Fruit fly (Drosophila melanogaster): ENCODE data around the gene CG42554.
"Not testable (repeated sequence)": the region's sequence is repeated elsewhere in the genome, so short reads cannot be mapped to it uniquely, and the experiment has no call there.

CG42554 gene

DNA sequence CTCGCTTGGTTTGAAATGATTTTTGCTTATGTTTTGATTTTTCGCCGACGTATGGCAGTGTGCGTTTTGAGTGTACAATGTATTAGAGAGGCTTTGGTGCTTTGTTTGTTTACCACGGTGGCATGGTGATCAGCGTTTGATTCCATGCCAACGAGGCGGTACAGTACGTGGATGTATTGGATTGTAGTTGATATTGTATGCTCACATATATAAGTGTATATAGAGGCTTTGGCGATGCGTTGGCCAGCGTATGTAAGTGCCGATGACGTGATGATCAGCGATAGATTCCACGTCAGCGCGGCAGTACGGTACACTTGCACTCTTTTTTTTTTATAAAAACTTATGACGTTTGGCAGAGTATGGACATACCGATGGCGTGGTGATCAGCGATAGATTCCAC, 29.6 kb downstream of the CG42554 start, which contains the start of gene CG12502:
CG12502 (plus strand) TSS at position 301 of the 400 bp plus-strand sequence.
- TF ChIP-seq CG8159 (tag; optimal IDR thresholded peaks at IDR 0.05); CG4496 (GFP tag; IDR thresholded peaks at IDR 0.05); Pif1B (GFP tag; optimal IDR thresholded peaks at IDR 0.05): not testable (repeated sequence)

- TF ChIP-seq CG17806 (tag; optimal IDR thresholded peaks at IDR 0.05) (no peak), D1 (tag; optimal IDR thresholded peaks at IDR 0.05) (no peak), CG4496 (GFP tag; IDR thresholded peaks at IDR 0.05) (no peak), EcR (GFP tag; optimal IDR thresholded peaks at IDR 0.05) (no peak), gl (tag; optimal IDR thresholded peaks at IDR 0.05) (no peak), Snoo (tag; optimal IDR thresholded peaks at IDR 0.05) (no peak), CG13204 (GFP tag; optimal IDR thresholded peaks at IDR 0.05) (no peak), CG10348 (GFP tag; IDR thresholded peaks at IDR 0.05) (no peak), CG15710 (tag; optimal IDR thresholded peaks at IDR 0.05) (no peak), CG8301 (tag; optimal IDR thresholded peaks at IDR 0.05) (no peak), fd96Ca (GFP tag; IDR thresholded peaks at IDR 0.05) (no peak), CG9948 (tag; optimal IDR thresholded peaks at IDR 0.05) (no peak), Pif1A (GFP tag; optimal IDR thresholded peaks at IDR 0.05) (no peak)
These were observed 33.3 kb downstream of the CG42554 start for dm6 chr3L:868800-869199.

- no peak for TF ChIP-seq CG12605 (GFP tag; IDR thresholded peaks at IDR 0.05)
- TF ChIP-seq EcR (GFP tag; optimal IDR thresholded peaks at IDR 0.05), result peak; percentile 6
These were observed 36.2 kb downstream of the CG42554 start, which contains the start of gene Usp10 for dm6 chr3L:871713-872112. Gene Usp10 (plus strand): TSS chr3L:871899.

DNA sequence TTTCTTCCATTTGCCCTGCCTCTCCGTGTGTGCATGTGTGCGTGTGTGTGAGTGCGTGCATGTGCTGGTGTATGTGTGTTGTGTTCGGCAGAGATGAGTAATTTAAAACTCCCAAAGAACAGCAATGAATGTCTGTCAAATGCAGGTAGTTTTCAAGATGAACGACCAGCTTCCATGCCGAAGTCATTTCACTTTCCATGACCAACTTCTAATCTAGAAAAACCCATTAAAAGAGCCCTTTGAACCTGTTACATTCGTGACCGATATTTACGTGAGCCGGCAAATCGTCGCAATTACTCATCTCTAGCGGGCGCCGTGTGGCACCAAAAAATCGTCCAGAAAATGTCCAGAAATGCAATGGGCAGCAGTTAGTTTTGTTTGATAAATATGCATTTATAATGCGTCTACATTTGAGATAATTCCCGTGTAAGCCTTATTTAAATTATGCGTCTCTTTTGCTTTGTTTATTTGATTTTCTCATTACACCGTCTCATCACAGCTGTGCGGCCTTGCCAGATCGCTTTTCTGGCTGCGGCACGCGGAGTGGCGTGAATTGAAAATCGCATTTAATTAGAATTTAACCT, 37.0 kb downstream of the CG42554 start:
- TF ChIP-seq EcR (GFP tag; optimal IDR thresholded peaks at IDR 0.05) (no peak), CG4496 (GFP tag; IDR thresholded peaks at IDR 0.05) (peak; percentile 53; the same call in 2 of the 3 replicates), CG32121 (GFP tag; IDR thresholded peaks at IDR 0.05) (peak; percentile 19; the same call in 1 of the 2 replicates), gl (tag; optimal IDR thresholded peaks at IDR 0.05) (no peak), Pif1A (GFP tag; optimal IDR thresholded peaks at IDR 0.05) (peak; percentile 34), Pif1B (GFP tag; optimal IDR thresholded peaks at IDR 0.05) (no peak), CG13204 (GFP tag; optimal IDR thresholded peaks at IDR 0.05) (no peak), CG12605 (GFP tag; IDR thresholded peaks at IDR 0.05) (no peak), Snoo (tag; optimal IDR thresholded peaks at IDR 0.05) (peak; percentile 22), fd96Ca (GFP tag; IDR thresholded peaks at IDR 0.05) (peak; percentile 65; the same call in 1 of the 3 replicates), D1 (tag; optimal IDR thresholded peaks at IDR 0.05) (no peak), CG14655 (GFP tag; optimal IDR thresholded peaks at IDR 0.05) (peak; percentile 39), CG9948 (tag; optimal IDR thresholded peaks at IDR 0.05) (peak; percentile 29), CG17806 (tag; optimal IDR thresholded peaks at IDR 0.05) (peak; percentile 17), rn (GFP tag; IDR thresholded peaks at IDR 0.05) (0 out of 2 replicates have a peak, but pooled peaks have one; percentile 41), CG8159 (tag; optimal IDR thresholded peaks at IDR 0.05) (peak; percentile 36), CG15710 (tag; optimal IDR thresholded peaks at IDR 0.05) (peak; percentile 44), CG10348 (GFP tag; IDR thresholded peaks at IDR 0.05) (no peak), CG8301 (tag; optimal IDR thresholded peaks at IDR 0.05) (peak; percentile 9), Ets98B (GFP tag; IDR thresholded peaks at IDR 0.05) (0 out of 2 replicates have a peak, but pooled peaks have one; percentile 8), CG34367 (tag; optimal IDR thresholded peaks at IDR 0.05) (peak; percentile 39)

dm6 chr3L:875416-876011, 40.0 kb downstream of the CG42554 start:
- TF ChIP-seq CG8159 (tag; optimal IDR thresholded peaks at IDR 0.05) (no peak), CG15710 (tag; optimal IDR thresholded peaks at IDR 0.05) (no peak), Pif1B (GFP tag; optimal IDR thresholded peaks at IDR 0.05) (no peak), gl (tag; optimal IDR thresholded peaks at IDR 0.05) (no peak), CG14655 (GFP tag; optimal IDR thresholded peaks at IDR 0.05) (peak; percentile 52), Snoo (tag; optimal IDR thresholded peaks at IDR 0.05) (no peak), rn (GFP tag; IDR thresholded peaks at IDR 0.05) (no peak), CG32121 (GFP tag; IDR thresholded peaks at IDR 0.05) (no peak; the same call in 1 of the 2 replicates), CG8301 (tag; optimal IDR thresholded peaks at IDR 0.05) (peak; percentile 53), CG34367 (tag; optimal IDR thresholded peaks at IDR 0.05) (no peak), EcR (GFP tag; optimal IDR thresholded peaks at IDR 0.05) (peak; percentile 14), CG17806 (tag; optimal IDR thresholded peaks at IDR 0.05) (no peak), CG10348 (GFP tag; IDR thresholded peaks at IDR 0.05) (no peak), Pif1A (GFP tag; optimal IDR thresholded peaks at IDR 0.05) (no peak), fd96Ca (GFP tag; IDR thresholded peaks at IDR 0.05) (peak; percentile 47; the same call in 1 of the 3 replicates), D1 (tag; optimal IDR thresholded peaks at IDR 0.05) (no peak), CG4496 (GFP tag; IDR thresholded peaks at IDR 0.05) (0 out of 3 replicates have a peak, but pooled peaks have one; percentile 34), Ets98B (GFP tag; IDR thresholded peaks at IDR 0.05) (peak; percentile 21; the same call in 1 of the 2 replicates), CG9948 (tag; optimal IDR thresholded peaks at IDR 0.05) (no peak), CG12605 (GFP tag; IDR thresholded peaks at IDR 0.05) (no peak), CG13204 (GFP tag; optimal IDR thresholded peaks at IDR 0.05) (no peak)

dm6 chr3L:876087-876486, 40.6 kb downstream of the CG42554 start:
- TF ChIP-seq fd96Ca (GFP tag; IDR thresholded peaks at IDR 0.05) (0 out of 3 replicates have a peak, but pooled peaks have one; percentile 2), Pif1B (GFP tag; optimal IDR thresholded peaks at IDR 0.05) (no peak), CG34367 (tag; optimal IDR thresholded peaks at IDR 0.05) (no peak), Pif1A (GFP tag; optimal IDR thresholded peaks at IDR 0.05) (no peak), CG10348 (GFP tag; IDR thresholded peaks at IDR 0.05) (no peak), CG9948 (tag; optimal IDR thresholded peaks at IDR 0.05) (no peak), CG8159 (tag; optimal IDR thresholded peaks at IDR 0.05) (no peak)

Measured in whole organism, pupa.